Worm (Caenorhabditis elegans): ENCODE results near the gene Y38E10A.14.

Y38E10A.14 gene

DNA sequence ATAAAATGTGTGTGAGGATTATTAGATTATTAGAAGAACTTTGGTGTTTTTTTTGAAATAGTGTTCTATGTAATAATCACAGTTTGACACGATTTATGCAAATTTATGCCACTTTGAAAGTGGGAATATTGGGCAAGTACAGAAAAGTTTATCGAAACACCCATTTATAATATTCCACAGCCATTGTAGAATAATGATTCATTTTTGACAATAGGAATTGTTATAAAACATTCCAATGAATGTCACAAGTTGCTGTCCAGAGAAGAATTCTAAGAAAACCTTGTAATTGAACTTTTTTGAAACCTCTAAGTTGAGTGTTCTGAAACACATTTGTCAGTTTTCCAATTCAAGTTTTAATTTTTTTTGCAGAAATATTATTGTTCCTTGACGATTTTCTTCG is 12.1 kb downstream of the Y38E10A.14 start, which contains the start of gene nspe-4 (continued):
- TF ChIP-seq lin-54 (GFP tag; optimal IDR thresholded peaks at IDR 0.05), result no peak
- TF ChIP-seq pbrm-1 (GFP tag; IDR thresholded peaks at IDR 0.05), result no peak
- TF ChIP-seq B0019.2 (GFP tag; conservative IDR thresholded peaks at IDR 0.05), result no peak

DNA sequence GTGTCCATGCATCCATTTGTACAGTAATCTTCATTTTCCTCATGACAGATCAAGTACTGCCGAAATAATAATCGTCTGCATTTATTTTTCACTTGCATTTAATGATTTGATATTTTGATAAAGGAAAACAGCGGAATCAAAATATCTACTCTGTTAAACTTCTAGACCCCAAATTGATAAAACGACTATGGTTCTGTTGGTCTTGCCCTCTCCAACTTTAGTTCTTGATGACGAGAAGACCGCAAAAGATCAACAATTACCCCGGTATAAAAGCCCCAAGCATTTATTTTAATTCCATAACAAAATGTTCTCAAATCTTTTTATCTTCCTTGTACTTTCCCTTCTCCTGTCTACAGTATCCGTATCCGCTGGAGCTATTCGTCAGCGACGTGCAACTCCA is 15.7 kb downstream of the Y38E10A.14 start, which contains the start of gene Y38E10A.9:
TSS of gene Y38E10A.9 (plus strand) at position 301 of the 400 bp plus-strand sequence.
- TF ChIP-seq chd-7 (tag; optimal IDR thresholded peaks at IDR 0.05) (no peak), madf-8 (GFP tag; conservative IDR thresholded peaks at IDR 0.05) (no peak), snpc-1.1 (tag; optimal IDR thresholded peaks at IDR 0.05; ENCODE audit: insufficient read depth) (no peak), dox-1 (GFP tag; IDR thresholded peaks at IDR 0.05) (no peak), let-607 (tag; optimal IDR thresholded peaks at IDR 0.05) (no peak), K12H6.12 (tag; optimal IDR thresholded peaks at IDR 0.05) (no peak), atf-7 (tag; optimal IDR thresholded peaks at IDR 0.05) (no peak), lin-26 (GFP tag; IDR thresholded peaks at IDR 0.05) (no peak), aptf-3 (GFP tag; IDR thresholded peaks at IDR 0.05) (no peak), zim-3 (tag; optimal IDR thresholded peaks at IDR 0.05) (no peak), hmg-1.2 (GFP tag; IDR thresholded peaks at IDR 0.05) (no peak)

- TF ChIP-seq nfya-1 (tag; optimal IDR thresholded peaks at IDR 0.05; ENCODE audit: borderline replicate concordance, insufficient read depth) (no peak), Y79H2A.3 (GFP tag; conservative IDR thresholded peaks at IDR 0.05) (no peak), B0019.2 (GFP tag; conservative IDR thresholded peaks at IDR 0.05) (no peak), attf-3 (GFP tag; conservative IDR thresholded peaks at IDR 0.05) (no peak), gei-17 (GFP tag; optimal IDR thresholded peaks at IDR 0.05) (no peak), egl-18 (GFP tag; IDR thresholded peaks at IDR 0.05) (no peak), lsy-27 (tag; optimal IDR thresholded peaks at IDR 0.05; ENCODE audit: borderline replicate concordance, insufficient read depth) (no peak), nfyb-1 (GFP tag; IDR thresholded peaks at IDR 0.05) (no peak), tbp1 (GFP tag; optimal IDR thresholded peaks at IDR 0.05) (no peak), F33H1.4 (GFP tag; IDR thresholded peaks at IDR 0.05) (no peak), T26A5.8 (tag; optimal IDR thresholded peaks at IDR 0.05) (no peak), nhr-27 (tag; optimal IDR thresholded peaks at IDR 0.05) (no peak), ceh-100 (GFP tag; IDR thresholded peaks at IDR 0.05) (no peak)
Measured at ce11 chrII:12606900-12607299, 17.4 kb downstream of the Y38E10A.14 start, which contains the start of gene Y38E10A.8. Gene Y38E10A.8, plus strand, starts transcription at chrII:12607200.

- no peak for TF ChIP-seq snpc-3.4 (tag; optimal IDR thresholded peaks at IDR 0.05)
- TF ChIP-seq hmg-1.2 (GFP tag; IDR thresholded peaks at IDR 0.05), result no peak
- no peak for TF ChIP-seq rec-8 (tag; optimal IDR thresholded peaks at IDR 0.05)
- no peak for TF ChIP-seq hmg-20 (GFP tag; IDR thresholded peaks at IDR 0.05)
- no peak for TF ChIP-seq hrde-1 (tag; optimal IDR thresholded peaks at IDR 0.05; ENCODE audit: borderline replicate concordance)
- no peak for TF ChIP-seq mcd-1 (GFP tag; IDR thresholded peaks at IDR 0.05)
- TF ChIP-seq mes-4 (tag; optimal IDR thresholded peaks at IDR 0.05), result no peak
- no peak for TF ChIP-seq snpc-1.3 (tag; optimal IDR thresholded peaks at IDR 0.05; ENCODE audit: insufficient read depth)
- TF ChIP-seq efl-1 (GFP tag; optimal IDR thresholded peaks at IDR 0.05), result no peak
- TF ChIP-seq nhr-179 (tag; optimal IDR thresholded peaks at IDR 0.05), result no peak
Measured at ce11 chrII:12606108-12606507, 18.2 kb downstream of the Y38E10A.14 start.

Measured in whole organism, young adult.